Worm (Caenorhabditis elegans) whole organism, L1 larva: ENCODE measurements around the gene rgs-5.
A peak's percentile ranks its signal among the peaks of the same experiment; 100 is the strongest.

ENCODE experiments used
- C04F5.9 ChIP-seq: sonication (generic microtip); optimal IDR thresholded peaks from 2 replicates; lab custom pipeline; 2016; ENCODE audit warnings: missing genetic modification characterization, missing compliant biosample characterization
- C16A3.4 ChIP-seq: fragments of 150-350 bp; optimal IDR thresholded peaks from 2 replicates; lab custom pipeline; 2014; ENCODE audit warnings: missing biosample characterization, missing genetic modification characterization
- C34B4.2 ChIP-seq: sonication (generic microtip); optimal IDR thresholded peaks from 2 replicates; lab custom pipeline; 2017; ENCODE audit warnings: mild to moderate bottlenecking, missing genetic modification characterization, missing compliant biosample characterization
- aly-2 ChIP-seq: fragments of 150-350 bp; optimal IDR thresholded peaks from 2 replicates; lab custom pipeline; 2014; ENCODE audit warnings: missing biosample characterization, missing genetic modification characterization
- blmp-1 ChIP-seq: fragments of 150-350 bp; optimal IDR thresholded peaks from 2 replicates; lab custom pipeline; 2014; ENCODE audit warnings: missing biosample characterization, missing genetic modification characterization
- ceh-63 ChIP-seq: fragments of 200-800 bp; sonication (Bioruptor generic); optimal IDR thresholded peaks from 2 replicates; lab custom pipeline; 2018; ENCODE audit warnings: mild to moderate bottlenecking, missing genetic modification characterization, missing compliant biosample characterization
- ceh-82 ChIP-seq, 3 experiments: fragments of 150-350 bp in 1 of 3; sonication (generic microtip) in 2 of 3; optimal IDR thresholded peaks; 2 replicates each; lab custom pipeline; 2014 to 2017; ENCODE audit warnings: missing biosample characterization in 3 of 3, missing genetic modification characterization in 3 of 3
- ceh-90 ChIP-seq: sonication (generic microtip); optimal IDR thresholded peaks from 2 replicates; lab custom pipeline; 2016; ENCODE audit warnings: missing genetic modification characterization, missing compliant biosample characterization
- dpl-1 ChIP-seq, 3 experiments: fragments of 150-350 bp in 2 of 3; sonication (generic microtip) in 1 of 3; optimal IDR thresholded peaks; 2 replicates each; lab custom pipeline; 2014 to 2017; ENCODE audit warnings: missing biosample characterization in 3 of 3, missing genetic modification characterization in 3 of 3, missing genetic modification reagents in 3 of 3
- efl-1 ChIP-seq, 4 experiments: fragments of 150-350 bp; optimal IDR thresholded peaks in 3 of 4; peaks in 1 of 4; 1 replicate in 1 of 4; 2 replicates in 3 of 4; lab custom pipeline; 2014; ENCODE audit warnings: missing biosample characterization in 2 of 4, missing genetic modification characterization in 2 of 4, missing genetic modification reagents in 2 of 4
- efl-3 ChIP-seq: fragments of 200-800 bp; sonication (Bioruptor generic); optimal IDR thresholded peaks from 2 replicates; lab custom pipeline; 2018; ENCODE audit warnings: mild to moderate bottlenecking, missing genetic modification characterization, missing compliant biosample characterization
- egl-13 ChIP-seq: sonication (generic microtip); optimal IDR thresholded peaks from 2 replicates; lab custom pipeline; 2016; ENCODE audit warnings: missing genotype, missing genetic modification reagents, missing genetic modification characterization, missing compliant biosample characterization
- egl-27 ChIP-seq, 2 experiments: fragments of 150-350 bp in 1 of 2; sonication (generic microtip); optimal IDR thresholded peaks; 3 replicates each; lab custom pipeline; 2017 to 2018; ENCODE audit warnings: missing biosample characterization in 2 of 2, missing genetic modification characterization in 2 of 2, missing genetic modification reagents in 2 of 2
- elt-2 ChIP-seq: sonication (generic microtip); optimal IDR thresholded peaks from 2 replicates; lab custom pipeline; 2016; ENCODE audit warnings: missing genetic modification characterization, mild to moderate bottlenecking, inconsistent platforms, missing compliant biosample characterization, missing genetic modification reagents
- elt-3 ChIP-seq, 6 experiments: fragments of 150-350 bp in 1 of 6; sonication (generic microtip); optimal IDR thresholded peaks; 2 replicates each; lab custom pipeline; 2017 to 2018; ENCODE audit warnings: missing biosample characterization in 6 of 6, missing genetic modification characterization in 6 of 6, inconsistent platforms in 1 of 6
- fkh-10 ChIP-seq: sonication (generic microtip); optimal IDR thresholded peaks from 2 replicates; lab custom pipeline; 2017; ENCODE audit warnings: missing biosample characterization, missing genetic modification reagents, missing genetic modification characterization
- fkh-4 ChIP-seq: sonication (generic microtip); optimal IDR thresholded peaks from 2 replicates; lab custom pipeline; 2016; ENCODE audit warnings: missing compliant biosample characterization, missing genetic modification characterization, borderline replicate concordance
- hlh-17 ChIP-seq: fragments of 200-800 bp; sonication (Bioruptor generic); optimal IDR thresholded peaks from 2 replicates; lab custom pipeline; 2018; ENCODE audit warnings: missing genetic modification characterization, mild to moderate bottlenecking, missing compliant biosample characterization, moderate library complexity, borderline replicate concordance
- hlh-4 ChIP-seq: sonication (generic microtip); optimal IDR thresholded peaks from 2 replicates; lab custom pipeline; 2016; ENCODE audit warnings: mild to moderate bottlenecking, missing genetic modification characterization, missing compliant biosample characterization
- hpl-2 ChIP-seq: fragments of 150-350 bp; optimal IDR thresholded peaks from 2 replicates; lab custom pipeline; 2014; ENCODE audit warnings: missing biosample characterization, missing genetic modification reagents, missing genetic modification characterization
- isw-1 ChIP-seq: fragments of 200-800 bp; sonication (Bioruptor generic); IDR thresholded peaks from 2 replicates; pipeline ENCODE4 v1.3.6; 2022; ENCODE audit warnings: missing genetic modification characterization, missing compliant biosample characterization
- lin-13 ChIP-seq: fragments of 150-350 bp; optimal IDR thresholded peaks from 2 replicates; lab custom pipeline; 2014; ENCODE audit warnings: missing biosample characterization, missing genetic modification reagents, missing genetic modification characterization
- lin-15B ChIP-seq: fragments of 150-350 bp; sonication (generic microtip); optimal IDR thresholded peaks from 3 replicates; lab custom pipeline; 2014; ENCODE audit warnings: missing biosample characterization, missing genetic modification characterization
- lir-3 ChIP-seq: sonication (generic microtip); optimal IDR thresholded peaks from 2 replicates; lab custom pipeline; 2016; ENCODE audit warnings: mild to moderate bottlenecking, missing genetic modification characterization, moderate library complexity, missing compliant biosample characterization; ENCODE audit not compliant: poor library complexity
- lsy-2 ChIP-seq, 2 experiments: fragments of 150-350 bp; optimal IDR thresholded peaks; 2 replicates each; lab custom pipeline; 2014; ENCODE audit warnings: missing biosample characterization in 2 of 2, missing genetic modification characterization in 2 of 2
- mab-9 ChIP-seq: fragments of 200-800 bp; sonication (Bioruptor generic); IDR thresholded peaks from 2 replicates; pipeline ENCODE4 v1.3.6; 2022; ENCODE audit warnings: missing genetic modification reagents, missing genetic modification characterization, missing compliant biosample characterization
- mef-2 ChIP-seq: fragments of 150-350 bp; optimal IDR thresholded peaks from 2 replicates; lab custom pipeline; 2014; ENCODE audit warnings: missing biosample characterization, missing genetic modification characterization
- mep-1 ChIP-seq: fragments of 150-350 bp; optimal IDR thresholded peaks from 2 replicates; lab custom pipeline; 2014; ENCODE audit warnings: missing biosample characterization, missing genetic modification characterization
- nhr-11 ChIP-seq: fragments of 150-350 bp; optimal IDR thresholded peaks from 2 replicates; lab custom pipeline; 2014; ENCODE audit warnings: missing biosample characterization, missing genetic modification characterization
- nhr-20 ChIP-seq: sonication (generic microtip); optimal IDR thresholded peaks from 2 replicates; lab custom pipeline; 2016; ENCODE audit warnings: mild to moderate bottlenecking, missing genetic modification characterization, missing compliant biosample characterization
- nhr-237 ChIP-seq: fragments of 150-350 bp; optimal IDR thresholded peaks from 2 replicates; lab custom pipeline; 2014; ENCODE audit warnings: missing biosample characterization, missing genetic modification characterization
- nhr-47 ChIP-seq: sonication (generic microtip); optimal IDR thresholded peaks from 2 replicates; lab custom pipeline; 2016; ENCODE audit warnings: mild to moderate bottlenecking, missing genetic modification characterization, moderate library complexity, missing compliant biosample characterization
- nhr-71 ChIP-seq: sonication (generic microtip); optimal IDR thresholded peaks from 2 replicates; lab custom pipeline; 2016; ENCODE audit warnings: mild to moderate bottlenecking, missing genetic modification characterization, moderate library complexity, missing compliant biosample characterization
- nhr-77 ChIP-seq: fragments of 150-350 bp; optimal IDR thresholded peaks from 2 replicates; lab custom pipeline; 2014; ENCODE audit warnings: missing biosample characterization, missing genetic modification characterization
- nhr-85 ChIP-seq: sonication (generic microtip); peaks from one replicate; lab custom pipeline; 2016; ENCODE audit warnings: missing genetic modification characterization, inconsistent platforms, missing compliant biosample characterization
- pax-3 ChIP-seq: fragments of 200-800 bp; sonication (Bioruptor generic); optimal IDR thresholded peaks from 2 replicates; lab custom pipeline; 2018; ENCODE audit warnings: mild to moderate bottlenecking, missing genetic modification characterization, moderate library complexity, missing compliant biosample characterization
- skn-1 ChIP-seq: fragments of 150-350 bp; optimal IDR thresholded peaks from 2 replicates; lab custom pipeline; 2014; ENCODE audit warnings: missing biosample characterization, missing genetic modification characterization
- snu-23 ChIP-seq: sonication (generic microtip); optimal IDR thresholded peaks from 2 replicates; lab custom pipeline; 2016; ENCODE audit warnings: missing genetic modification characterization, missing compliant biosample characterization
- sox-4 ChIP-seq: sonication (generic microtip); optimal IDR thresholded peaks from 2 replicates; lab custom pipeline; 2016; ENCODE audit warnings: missing genetic modification characterization, missing compliant biosample characterization
- swsn-7 ChIP-seq: sonication (generic microtip); optimal IDR thresholded peaks from 2 replicates; lab custom pipeline; 2016; ENCODE audit warnings: missing genetic modification characterization, missing compliant biosample characterization
- tbx-2 ChIP-seq: sonication (generic microtip); optimal IDR thresholded peaks from 2 replicates; lab custom pipeline; 2016; ENCODE audit warnings: missing genetic modification characterization, missing compliant biosample characterization
- unc-130 ChIP-seq: fragments of 150-350 bp; optimal IDR thresholded peaks from 2 replicates; lab custom pipeline; 2017; ENCODE audit warnings: missing biosample characterization, missing genetic modification characterization, inconsistent platforms
- unc-86 ChIP-seq: sonication (generic microtip); optimal IDR thresholded peaks from 2 replicates; lab custom pipeline; 2016; ENCODE audit warnings: missing genetic modification characterization, missing compliant biosample characterization
- vab-15 ChIP-seq: sonication (generic microtip); optimal IDR thresholded peaks from 2 replicates; lab custom pipeline; 2017; ENCODE audit warnings: missing genotype, mild to moderate bottlenecking, missing genetic modification characterization, missing compliant biosample characterization
- zip-4 ChIP-seq: fragments of 200-800 bp; sonication (Bioruptor generic); optimal IDR thresholded peaks from 2 replicates; lab custom pipeline; 2018; ENCODE audit warnings: mild to moderate bottlenecking, missing genetic modification characterization, moderate library complexity, missing compliant biosample characterization
- ztf-11 ChIP-seq, 2 experiments: sonication (generic microtip); optimal IDR thresholded peaks; 2 replicates each; lab custom pipeline; 2016 to 2017; ENCODE audit warnings: missing genetic modification characterization in 2 of 2, missing biosample characterization in 1 of 2, missing compliant biosample characterization in 1 of 2

rgs-5 gene

DNA sequence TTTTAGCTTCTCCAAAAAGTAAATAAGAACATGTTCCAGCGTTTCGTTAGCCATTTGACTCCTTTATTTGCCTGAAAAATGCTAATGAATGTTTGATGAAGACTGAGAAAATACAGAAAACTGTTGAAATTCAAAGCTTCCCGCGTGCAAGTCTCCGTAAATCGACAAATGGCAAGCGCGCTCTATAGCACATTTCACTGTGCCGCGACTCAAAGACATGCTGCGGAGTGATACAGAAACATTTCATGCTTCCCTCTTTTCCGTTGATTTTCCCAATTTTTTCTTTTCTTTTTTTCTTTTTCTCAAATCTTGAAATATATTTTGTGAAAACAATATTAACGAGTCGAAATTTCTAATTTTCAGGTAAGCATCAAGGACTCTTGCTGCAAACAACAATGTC, 19.4 kb upstream of the rgs-5 start, which contains the start of the genes ska-3 and rps-12 (continued):
- TF ChIP-seq elt-2 (tag; lab: Kevin White, UChicago): peak; percentile 91
- no peak for TF ChIP-seq hlh-4
- TF ChIP-seq lsy-2 (tag; optimal IDR thresholded peaks at IDR 0.05; lab: Kevin White, UChicago): peak; percentile 98
- peak; percentile 97 to 99 (median 98) for TF ChIP-seq dpl-1 (GFP tag; optimal IDR thresholded peaks at IDR 0.05; lab: Kevin White, UChicago)
- peak; percentile 29 to 93 for TF ChIP-seq ztf-11 (tag; optimal IDR thresholded peaks at IDR 0.05; lab: Kevin White, UChicago)
- TF ChIP-seq unc-130 (tag; lab: Kevin White, UChicago): peak; percentile 100
- peak; percentile 93 for TF ChIP-seq lir-3 (tag; lab: Kevin White, UChicago)
- peak; percentile 99 for TF ChIP-seq isw-1 (GFP tag; lab: Robert Waterston, UW)
- TF ChIP-seq vab-15: peak; percentile 96
- peak; percentile 89 for TF ChIP-seq sox-4 (tag; lab: Kevin White, UChicago)
- peak; percentile 99 for TF ChIP-seq unc-86 (tag; lab: Kevin White, UChicago)
- peak; percentile 99 for TF ChIP-seq nhr-71
- peak; percentile 96 for TF ChIP-seq egl-13 (tag; lab: Kevin White, UChicago)
- TF ChIP-seq C04F5.9 (tag; lab: Kevin White, UChicago): peak; percentile 96
- TF ChIP-seq swsn-7 (tag; lab: Kevin White, UChicago): peak; percentile 99
- TF ChIP-seq hpl-2 (GFP tag; lab: Kevin White, UChicago): peak; percentile 96
- peak; percentile 100 for TF ChIP-seq C16A3.4 (tag; lab: Kevin White, UChicago)
- TF ChIP-seq pax-3 (tag; lab: Kevin White, UChicago): peak; percentile 94
- peak; percentile 99 to 100 (median 100) for TF ChIP-seq ceh-82 (tag; optimal IDR thresholded peaks at IDR 0.05; lab: Kevin White, UChicago)
- peak; percentile 94 for TF ChIP-seq mef-2 (tag; lab: Kevin White, UChicago)
- peak; percentile 98 for TF ChIP-seq nhr-237 (tag; lab: Kevin White, UChicago)
- peak; percentile 98 for TF ChIP-seq aly-2 (tag; lab: Kevin White, UChicago)
- no peak for TF ChIP-seq hlh-17
- TF ChIP-seq efl-3: peak; percentile 40
- peak; percentile 99 for TF ChIP-seq nhr-47 (tag; lab: Kevin White, UChicago)
- peak; percentile 90 to 92 for TF ChIP-seq egl-27 (tag; optimal IDR thresholded peaks at IDR 0.05; lab: Kevin White, UChicago)
- peak; percentile 99 for TF ChIP-seq snu-23 (GFP tag; lab: Kevin White, UChicago)
- TF ChIP-seq lin-15B (tag; lab: Kevin White, UChicago): peak; percentile 100
- TF ChIP-seq nhr-77 (tag; lab: Kevin White, UChicago): peak; percentile 99
- TF ChIP-seq efl-1 (optimal IDR thresholded peaks at IDR 0.05; lab: Kevin White, UChicago): peak; percentile 98 to 99
- TF ChIP-seq efl-1 (GFP tag; optimal IDR thresholded peaks at IDR 0.05 in 1 of 2; lab: Kevin White, UChicago): peak; percentile 95 to 100

DNA sequence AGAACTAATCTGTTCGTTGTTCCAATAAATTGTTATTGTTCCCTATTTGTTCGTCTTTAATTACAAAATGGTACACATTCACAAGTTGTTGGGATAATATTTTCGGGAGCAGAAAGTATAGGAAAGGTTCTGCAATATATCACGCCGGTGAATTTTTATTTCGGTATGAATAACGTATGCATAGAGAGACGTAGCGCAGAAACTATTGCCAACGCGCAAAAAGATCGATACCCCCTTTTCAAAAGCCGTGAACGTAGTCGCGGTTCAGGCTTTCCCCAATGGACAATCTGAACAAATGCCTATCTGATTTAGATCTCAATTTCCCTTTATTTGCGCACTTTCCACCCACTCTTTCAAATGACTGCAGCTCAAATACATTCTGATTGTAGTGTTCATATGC, 18.2 kb upstream of the rgs-5 start, which contains the start of gene pst-2:
TSS of gene pst-2 (plus strand) at position 293 of the 400 bp plus-strand sequence.
- TF ChIP-seq nhr-47 (tag; lab: Kevin White, UChicago) (peak; percentile 14), mab-9 (GFP tag; lab: Robert Waterston, UW) (no peak), C34B4.2 (tag; lab: Kevin White, UChicago) (no peak), nhr-11 (no peak), blmp-1 (tag; lab: Kevin White, UChicago) (peak; percentile 2), nhr-20 (tag; lab: Kevin White, UChicago) (no peak), lsy-2 (tag; optimal IDR thresholded peaks at IDR 0.05; lab: Kevin White, UChicago) (peak in 1 of 2 experiments; percentile 7)
- TF ChIP-seq, all 84 proteins: peak for 3

DNA sequence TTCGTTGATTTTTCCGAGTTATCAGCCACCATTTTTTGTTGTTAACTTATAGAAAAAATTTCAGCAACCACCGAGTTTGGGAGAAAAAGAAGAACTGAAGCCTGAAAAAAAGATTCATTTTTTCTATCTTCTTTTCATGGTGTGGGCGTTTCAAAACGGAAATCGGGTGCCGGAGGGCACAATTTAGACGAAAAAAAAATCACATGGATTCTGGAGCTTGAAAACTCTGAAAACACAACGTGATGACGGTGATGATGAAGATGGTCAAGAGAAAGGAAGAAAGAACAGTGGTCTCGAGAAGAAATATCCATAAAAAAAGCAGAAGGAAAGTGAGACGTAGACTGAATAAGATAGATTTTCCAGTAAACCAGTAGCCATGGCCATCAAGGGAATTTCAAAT, 14.4 kb upstream of the rgs-5 start, which contains the start of gene rcan-1:
TSS of gene rcan-1 (minus strand) at position 101 of the 400 bp plus-strand sequence.
- TF ChIP-seq elt-3 (tag; optimal IDR thresholded peaks at IDR 0.05; lab: Kevin White, UChicago): no peak
- TF ChIP-seq mep-1 (tag; lab: Kevin White, UChicago): no peak
- TF ChIP-seq swsn-7 (tag; lab: Kevin White, UChicago): no peak
- no peak for TF ChIP-seq pax-3 (tag; lab: Kevin White, UChicago)
- no peak for TF ChIP-seq unc-86 (tag; lab: Kevin White, UChicago)
- TF ChIP-seq skn-1: no peak
- TF ChIP-seq ztf-11 (tag; optimal IDR thresholded peaks at IDR 0.05; lab: Kevin White, UChicago): no peak
- TF ChIP-seq fkh-4 (tag; lab: Kevin White, UChicago): no peak
- no peak for TF ChIP-seq fkh-10
- TF ChIP-seq hpl-2 (GFP tag; lab: Kevin White, UChicago): no peak
- TF ChIP-seq ceh-63: no peak
- no peak for TF ChIP-seq lin-13 (GFP tag; lab: Kevin White, UChicago)
- TF ChIP-seq tbx-2 (tag; lab: Kevin White, UChicago): no peak
- no peak for TF ChIP-seq ceh-90 (tag; lab: Kevin White, UChicago)
- TF ChIP-seq nhr-85: no peak
- TF ChIP-seq zip-4 (GFP tag; lab: Kevin White, UChicago): no peak
